Fruit fly (Drosophila melanogaster): ENCODE measurements around the gene mud.

The mud gene

dm6 chrX:14289293-14289692 lies 41.8 kb downstream of the mud start, which contains the start of gene CG9400:
Gene CG9400, minus strand, starts transcription at chrX:14289393.
- TF ChIP-seq salr (GFP tag; optimal IDR thresholded peaks at IDR 0.05) (no peak), Eip93F (GFP tag; optimal IDR thresholded peaks at IDR 0.05) (no peak)

Measured in whole organism, prepupa.